Worm (Caenorhabditis elegans) whole organism, L3 larva: ENCODE results near the gene C26D10.4.

Source experiments
- elt-2 ChIP-seq: sonication (generic microtip); optimal IDR thresholded peaks from 2 replicates; lab custom pipeline; 2016; ENCODE audit warnings: missing genetic modification reagents, mild to moderate bottlenecking, missing genetic modification characterization, missing compliant biosample characterization
- eor-1 ChIP-seq, 2 experiments: fragments of 150-350 bp; optimal IDR thresholded peaks; 2 replicates each; lab custom pipeline; 2014 to 2018; ENCODE audit warnings: missing biosample characterization in 2 of 2, missing genetic modification characterization in 2 of 2
- jun-1 ChIP-seq: fragments of 150-350 bp; optimal IDR thresholded peaks from 2 replicates; lab custom pipeline; 2014; ENCODE audit warnings: missing biosample characterization, missing genetic modification reagents, missing genetic modification characterization
- lsy-12 ChIP-seq: sonication (generic microtip); optimal IDR thresholded peaks from 2 replicates; lab custom pipeline; 2016; ENCODE audit warnings: mild to moderate bottlenecking, missing genetic modification characterization, missing compliant biosample characterization
- nfya-1 ChIP-seq: sonication (generic microtip); optimal IDR thresholded peaks from 2 replicates; lab custom pipeline; 2017; ENCODE audit warnings: missing genetic modification characterization, mild to moderate bottlenecking, missing compliant biosample characterization, antibody characterized with exemption, moderate library complexity; ENCODE audit not compliant: insufficient read depth
- nhr-25 ChIP-seq: sonication (generic microtip); optimal IDR thresholded peaks from 2 replicates; lab custom pipeline; 2017; ENCODE audit warnings: missing biosample characterization, missing genetic modification characterization
- nhr-76 ChIP-seq: fragments of 150-350 bp; sonication (generic microtip); optimal IDR thresholded peaks from 5 replicates; lab custom pipeline; 2014; ENCODE audit warnings: missing biosample characterization, missing genetic modification characterization
- pha-4 ChIP-seq: fragments of 150-350 bp; optimal IDR thresholded peaks from 2 replicates; lab custom pipeline; 2014; ENCODE audit warnings: missing biosample characterization, missing genetic modification reagents, missing genetic modification characterization
- pqm-1 ChIP-seq: fragments of 150-350 bp; optimal IDR thresholded peaks from 2 replicates; lab custom pipeline; 2017; ENCODE audit warnings: missing biosample characterization, missing genetic modification characterization, inconsistent platforms
- skn-1 ChIP-seq: fragments of 150-350 bp; optimal IDR thresholded peaks from 2 replicates; lab custom pipeline; 2014; ENCODE audit warnings: missing biosample characterization, missing genetic modification characterization

The C26D10.4 gene

DNA sequence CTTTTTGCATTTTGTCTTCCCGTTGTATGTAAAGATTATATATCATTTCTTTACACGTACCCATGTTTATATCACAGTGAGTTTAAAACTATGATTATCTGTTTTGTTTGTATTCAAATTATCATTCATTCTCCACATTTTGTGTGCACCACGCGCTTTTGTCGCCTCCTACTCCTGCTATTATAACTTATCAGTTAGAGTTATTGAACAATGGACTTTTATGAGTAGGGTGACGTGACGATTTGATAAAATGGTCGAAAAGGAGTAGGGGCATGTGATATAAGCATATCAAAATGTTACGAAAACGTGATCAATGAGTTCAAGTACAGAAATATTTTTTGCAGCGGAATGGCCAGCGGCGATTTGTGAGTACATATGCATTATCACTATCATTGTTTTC is 53.3 kb downstream of the C26D10.4 start:
- TF ChIP-seq elt-2 (tag; lab: Kevin White, UChicago), result peak; percentile 99
- peak; percentile 95 for TF ChIP-seq jun-1 (tag; lab: Kevin White, UChicago)
- TF ChIP-seq nfya-1 (tag; lab: Kevin White, UChicago), result peak; percentile 22
- TF ChIP-seq pqm-1 (tag; lab: Kevin White, UChicago), result peak; percentile 100
- TF ChIP-seq eor-1 (tag; optimal IDR thresholded peaks at IDR 0.05; lab: Kevin White, UChicago), result no peak
- TF ChIP-seq skn-1 (tag; lab: Kevin White, UChicago), result peak; percentile 1
- TF ChIP-seq lsy-12 (tag; lab: Kevin White, UChicago), result peak; percentile 38
- TF ChIP-seq nhr-76 (tag; lab: Kevin White, UChicago), result no peak
- TF ChIP-seq nhr-25 (tag; lab: Kevin White, UChicago), result no peak
- TF ChIP-seq pha-4 (tag; lab: Kevin White, UChicago), result peak; percentile 80
